Fruit fly (Drosophila melanogaster) whole organism, pupa: ENCODE measurements around the gene CG13482.

Experiments used
- CG10348 ChIP-seq: fragments of 200-800 bp; sonication (Bioruptor generic); IDR thresholded peaks from 2 replicates; pipeline ENCODE4 v1.3.6; 2022; ENCODE audit warnings: missing biosample characterization, missing genetic modification characterization
- CG12605 ChIP-seq: fragments of 200-800 bp; sonication (Bioruptor generic); IDR thresholded peaks from 2 replicates; pipeline ENCODE4 v1.3.6; 2022; ENCODE audit warnings: missing biosample characterization, missing genetic modification characterization
- CG13204 ChIP-seq: fragments of 200-800 bp; sonication (Bioruptor generic); optimal IDR thresholded peaks from 2 replicates; lab custom pipeline; 2018; ENCODE audit warnings: missing biosample characterization, mild to moderate bottlenecking, missing genetic modification characterization, moderate library complexity
- CG14655 ChIP-seq: fragments of 200-800 bp; sonication (Bioruptor generic); optimal IDR thresholded peaks from 3 replicates; lab custom pipeline; 2017; ENCODE audit warnings: mild to moderate bottlenecking, missing biosample characterization, missing genetic modification reagents, missing genetic modification characterization
- CG15710 ChIP-seq: fragments of 200-800 bp; sonication (Bioruptor generic); optimal IDR thresholded peaks from 2 replicates; lab custom pipeline; 2018; ENCODE audit warnings: missing biosample characterization, mild to moderate bottlenecking, missing genetic modification characterization, moderate library complexity
- CG17806 ChIP-seq: fragments of 200-800 bp; sonication (Bioruptor generic); optimal IDR thresholded peaks from 2 replicates; lab custom pipeline; 2018; ENCODE audit warnings: missing biosample characterization, mild to moderate bottlenecking, missing genetic modification characterization, moderate library complexity
- CG32121 ChIP-seq: fragments of 200-800 bp; sonication (Bioruptor generic); IDR thresholded peaks from 2 replicates; pipeline ENCODE4 v1.3.6; 2022; ENCODE audit warnings: missing biosample characterization, missing genetic modification characterization
- CG34367 ChIP-seq: fragments of 200-800 bp; sonication (Bioruptor generic); optimal IDR thresholded peaks from 2 replicates; lab custom pipeline; 2018; ENCODE audit warnings: missing biosample characterization, mild to moderate bottlenecking, missing genetic modification characterization
- CG4496 ChIP-seq: fragments of 200-800 bp; sonication (Bioruptor generic); IDR thresholded peaks from 3 replicates; pipeline ENCODE4 v1.3.6; 2022; ENCODE audit warnings: missing biosample characterization, missing genetic modification characterization
- CG8159 ChIP-seq: fragments of 200-800 bp; sonication (Bioruptor generic); optimal IDR thresholded peaks from 3 replicates; lab custom pipeline; 2018; ENCODE audit warnings: missing biosample characterization, mild to moderate bottlenecking, missing genetic modification characterization, moderate library complexity
- CG8301 ChIP-seq: fragments of 200-800 bp; sonication (Bioruptor generic); optimal IDR thresholded peaks from 2 replicates; lab custom pipeline; 2018; ENCODE audit warnings: missing biosample characterization, mild to moderate bottlenecking, missing genetic modification characterization
- CG9948 ChIP-seq: fragments of 200-800 bp; sonication (Bioruptor generic); optimal IDR thresholded peaks from 2 replicates; lab custom pipeline; 2018; ENCODE audit warnings: missing biosample characterization, mild to moderate bottlenecking, missing genetic modification characterization, moderate library complexity
- D1 ChIP-seq: fragments of 200-800 bp; sonication (Bioruptor generic); optimal IDR thresholded peaks from 2 replicates; lab custom pipeline; 2018; ENCODE audit warnings: missing biosample characterization, mild to moderate bottlenecking, missing genetic modification characterization, moderate library complexity
- EcR ChIP-seq: fragments of 200-800 bp; sonication (Bioruptor generic); optimal IDR thresholded peaks from 3 replicates; lab custom pipeline; 2019; ENCODE audit warnings: missing biosample characterization, missing genetic modification characterization, mild to moderate bottlenecking, moderate library complexity, missing genetic modification reagents
- Ets98B ChIP-seq: fragments of 200-800 bp; sonication (Bioruptor generic); IDR thresholded peaks from 2 replicates; pipeline ENCODE4 v1.3.6; 2022; ENCODE audit warnings: missing biosample characterization, missing genetic modification characterization
- Pif1A ChIP-seq: fragments of 200-800 bp; sonication (Bioruptor generic); optimal IDR thresholded peaks from 3 replicates; lab custom pipeline; 2016; ENCODE audit warnings: missing biosample characterization, missing genetic modification characterization
- Pif1B ChIP-seq: fragments of 200-800 bp; sonication (Bioruptor generic); optimal IDR thresholded peaks from 3 replicates; lab custom pipeline; 2016; ENCODE audit warnings: missing biosample characterization, missing genetic modification characterization
- Snoo ChIP-seq: fragments of 200-800 bp; sonication (Bioruptor generic); optimal IDR thresholded peaks from 3 replicates; lab custom pipeline; 2017; ENCODE audit warnings: missing biosample characterization, mild to moderate bottlenecking, missing genetic modification characterization, inconsistent platforms
- fd96Ca ChIP-seq: fragments of 200-800 bp; sonication (Bioruptor generic); IDR thresholded peaks from 3 replicates; pipeline ENCODE4 v1.3.6; 2022; ENCODE audit warnings: missing biosample characterization, missing genetic modification characterization
- gl ChIP-seq: fragments of 200-800 bp; sonication (Bioruptor generic); optimal IDR thresholded peaks from 2 replicates; lab custom pipeline; 2018; ENCODE audit warnings: missing biosample characterization, mild to moderate bottlenecking, missing genetic modification characterization
- rn ChIP-seq: fragments of 200-800 bp; sonication (Bioruptor generic); IDR thresholded peaks from 2 replicates; pipeline ENCODE4 v1.3.6; 2022; ENCODE audit warnings: missing biosample characterization, missing genetic modification characterization

CG13482 gene

dm6 chr3L:14326267-14326666 is 2.9 kb upstream of the CG13482 start:
- TF ChIP-seq Ets98B (GFP tag; lab: Robert Waterston, UW): no peak
- no peak for TF ChIP-seq Pif1B (GFP tag; lab: Kevin White, UChicago)

- TF ChIP-seq CG34367 (tag; lab: Kevin White, UChicago) (no peak), CG14655 (GFP tag; lab: Kevin White, UChicago) (peak; percentile 1), CG15710 (tag; lab: Kevin White, UChicago) (no peak), CG8159 (tag; lab: Kevin White, UChicago) (peak; percentile 46), gl (tag; lab: Kevin White, UChicago) (no peak)
- TF ChIP-seq, all 21 proteins: peak for 2
These were observed 709 bp upstream of the CG13482 start for dm6 chr3L:14328437-14328836.

dm6 chr3L:14332533-14332932 is 3.4 kb downstream of the CG13482 start:
- no peak for TF ChIP-seq CG8301 (tag; lab: Kevin White, UChicago)
- TF ChIP-seq CG14655 (GFP tag; lab: Kevin White, UChicago): peak; percentile 34

dm6 chr3L:14335880-14336279 is 6.7 kb downstream of the CG13482 start:
- TF ChIP-seq CG10348 (GFP tag; lab: Robert Waterston, UW) (no peak), Ets98B (GFP tag; lab: Robert Waterston, UW) (peak; percentile 87), rn (GFP tag; lab: Robert Waterston, UW) (peak; percentile 76), EcR (GFP tag; lab: Kevin White, UChicago) (no peak), CG32121 (GFP tag; lab: Robert Waterston, UW) (peak; percentile 74), Pif1B (GFP tag; lab: Kevin White, UChicago) (peak; percentile 74), CG8159 (tag; lab: Kevin White, UChicago) (peak; percentile 79), Snoo (tag; lab: Kevin White, UChicago) (no peak), CG15710 (tag; lab: Kevin White, UChicago) (peak; percentile 63), CG13204 (GFP tag; lab: Kevin White, UChicago) (peak; percentile 20), D1 (tag; lab: Kevin White, UChicago) (peak; percentile 55), CG8301 (tag; lab: Kevin White, UChicago) (peak; percentile 88), CG17806 (tag; lab: Kevin White, UChicago) (peak; percentile 72), CG4496 (GFP tag; lab: Robert Waterston, UW) (peak; percentile 91), CG9948 (tag; lab: Kevin White, UChicago) (peak; percentile 88), fd96Ca (GFP tag; lab: Robert Waterston, UW) (peak; percentile 89), CG12605 (GFP tag; lab: Robert Waterston, UW) (peak; percentile 83), gl (tag; lab: Kevin White, UChicago) (peak; percentile 63), CG14655 (GFP tag; lab: Kevin White, UChicago) (peak; percentile 92), Pif1A (GFP tag; lab: Kevin White, UChicago) (peak; percentile 82), CG34367 (tag; lab: Kevin White, UChicago) (peak; percentile 52)

dm6 chr3L:14338886-14339285 is 9.7 kb downstream of the CG13482 start:
- peak; percentile 94 for TF ChIP-seq CG4496 (GFP tag; lab: Robert Waterston, UW)
- peak; percentile 87 for TF ChIP-seq CG8159 (tag; lab: Kevin White, UChicago)
- peak; percentile 88 for TF ChIP-seq CG17806 (tag; lab: Kevin White, UChicago)
- TF ChIP-seq D1 (tag; lab: Kevin White, UChicago): no peak
- peak; percentile 89 for TF ChIP-seq Ets98B (GFP tag; lab: Robert Waterston, UW)
- peak; percentile 56 for TF ChIP-seq CG10348 (GFP tag; lab: Robert Waterston, UW)
- TF ChIP-seq fd96Ca (GFP tag; lab: Robert Waterston, UW): peak; percentile 95
- peak; percentile 77 for TF ChIP-seq CG12605 (GFP tag; lab: Robert Waterston, UW)
- TF ChIP-seq CG15710 (tag; lab: Kevin White, UChicago): peak; percentile 89
- peak; percentile 86 for TF ChIP-seq CG34367 (tag; lab: Kevin White, UChicago)
- peak; percentile 83 for TF ChIP-seq CG9948 (tag; lab: Kevin White, UChicago)
- TF ChIP-seq gl (tag; lab: Kevin White, UChicago): peak; percentile 81
- peak; percentile 86 for TF ChIP-seq Pif1B (GFP tag; lab: Kevin White, UChicago)
- peak; percentile 78 for TF ChIP-seq CG13204 (GFP tag; lab: Kevin White, UChicago)
- peak; percentile 84 for TF ChIP-seq CG32121 (GFP tag; lab: Robert Waterston, UW)
- peak; percentile 90 for TF ChIP-seq CG14655 (GFP tag; lab: Kevin White, UChicago)
- TF ChIP-seq rn (GFP tag; lab: Robert Waterston, UW): peak; percentile 82
- TF ChIP-seq EcR (GFP tag; lab: Kevin White, UChicago): peak; percentile 43
- peak; percentile 63 for TF ChIP-seq Snoo (tag; lab: Kevin White, UChicago)
- peak; percentile 86 for TF ChIP-seq CG8301 (tag; lab: Kevin White, UChicago)
- peak; percentile 95 for TF ChIP-seq Pif1A (GFP tag; lab: Kevin White, UChicago)
- TF ChIP-seq, all 21 proteins: peak for 20

- TF ChIP-seq CG13204 (GFP tag; lab: Kevin White, UChicago): no peak
These were observed 14.3 kb downstream of the CG13482 start for dm6 chr3L:14343344-14343972.
